Fruit fly (Drosophila melanogaster) whole organism, embryonic: Measurements from ENCODE around the gene CG12995.

Experiments used
- BEAF-32 ChIP-seq: fragments of 200-800 bp; sonication (Bioruptor generic); optimal IDR thresholded peaks from 3 replicates; lab custom pipeline; 2017; ENCODE audit warnings: missing biosample characterization, missing genetic modification characterization, mild to moderate bottlenecking, moderate library complexity, missing genetic modification reagents
- Bteb2 ChIP-seq: fragments of 200-800 bp; sonication (Bioruptor generic); optimal IDR thresholded peaks from 2 replicates; lab custom pipeline; 2016; ENCODE audit warnings: missing biosample characterization, missing genetic modification characterization
- CG10267 ChIP-seq: fragments of 200-800 bp; sonication (Bioruptor generic); optimal IDR thresholded peaks from 2 replicates; lab custom pipeline; 2018; ENCODE audit warnings: missing biosample characterization, mild to moderate bottlenecking, missing genetic modification characterization, moderate library complexity
- CG11093 ChIP-seq: fragments of 200-800 bp; sonication (Bioruptor generic); IDR thresholded peaks from 3 replicates; pipeline ENCODE4 v1.3.6; 2022; ENCODE audit warnings: missing biosample characterization, missing genetic modification characterization
- CG12659 ChIP-seq: fragments of 200-800 bp; sonication (Bioruptor generic); optimal IDR thresholded peaks from 3 replicates; lab custom pipeline; 2017; ENCODE audit warnings: mild to moderate bottlenecking, missing biosample characterization, missing genetic modification reagents, missing genetic modification characterization
- CG13424 ChIP-seq: fragments of 200-800 bp; sonication (Bioruptor generic); optimal IDR thresholded peaks from 2 replicates; lab custom pipeline; 2019; ENCODE audit warnings: missing biosample characterization, mild to moderate bottlenecking, missing genetic modification characterization, moderate library complexity
- CG14667 ChIP-seq: fragments of 200-800 bp; sonication (Bioruptor generic); IDR thresholded peaks from 2 replicates; pipeline ENCODE4 v1.3.6; 2022; ENCODE audit warnings: missing biosample characterization, missing genetic modification characterization
- CG16863 ChIP-seq: fragments of 200-800 bp; sonication (Bioruptor generic); optimal IDR thresholded peaks from 3 replicates; lab custom pipeline; 2016; ENCODE audit warnings: missing biosample characterization, missing genetic modification characterization
- CG17186 ChIP-seq: fragments of 200-800 bp; sonication (Bioruptor generic); optimal IDR thresholded peaks from 3 replicates; lab custom pipeline; 2017; ENCODE audit warnings: missing biosample characterization, missing genetic modification reagents, missing genetic modification characterization
- CG18476 ChIP-seq: fragments of 200-800 bp; sonication (Bioruptor generic); optimal IDR thresholded peaks from 2 replicates; lab custom pipeline; 2016; ENCODE audit warnings: missing biosample characterization, mild to moderate bottlenecking, missing genetic modification characterization
- CG2116 ChIP-seq: fragments of 200-800 bp; sonication (Bioruptor generic); optimal IDR thresholded peaks from 3 replicates; lab custom pipeline; 2018; ENCODE audit warnings: missing biosample characterization, mild to moderate bottlenecking, missing genetic modification characterization
- CG2712 ChIP-seq: fragments of 200-800 bp; optimal IDR thresholded peaks from 3 replicates; lab custom pipeline; 2019; ENCODE audit warnings: missing biosample characterization, mild to moderate bottlenecking, missing genetic modification characterization, moderate library complexity
- CG31365 ChIP-seq: fragments of 200-800 bp; sonication (Bioruptor generic); optimal IDR thresholded peaks from 2 replicates; lab custom pipeline; 2018; ENCODE audit warnings: missing biosample characterization, mild to moderate bottlenecking, missing genetic modification characterization
- CG32767 ChIP-seq: fragments of 200-800 bp; sonication (Bioruptor generic); IDR thresholded peaks from 2 replicates; pipeline ENCODE4 v1.3.6; 2022; ENCODE audit warnings: missing biosample characterization, missing genetic modification characterization
- CG6272 ChIP-seq: fragments of 200-800 bp; sonication (Bioruptor generic); IDR thresholded peaks from 2 replicates; pipeline ENCODE4 v1.3.6; 2022; ENCODE audit warnings: missing biosample characterization, missing genetic modification characterization
- CG6854 ChIP-seq: fragments of 200-800 bp; sonication (Bioruptor generic); optimal IDR thresholded peaks from 3 replicates; lab custom pipeline; 2017; ENCODE audit warnings: missing biosample characterization, mild to moderate bottlenecking, missing genetic modification characterization
- CG7963 ChIP-seq: fragments of 200-800 bp; sonication (Bioruptor generic); IDR thresholded peaks from 3 replicates; pipeline ENCODE4 v1.3.6; 2022; ENCODE audit warnings: missing biosample characterization, missing genetic modification characterization; ENCODE audit not compliant: partially characterized antibody
- CG8290 ChIP-seq, 3 experiments: fragments of 200-800 bp; sonication (Bioruptor generic); optimal IDR thresholded peaks; 2 replicates each; lab custom pipeline; 2016 to 2019; ENCODE audit warnings: missing biosample characterization in 3 of 3, missing genetic modification characterization in 3 of 3, mild to moderate bottlenecking in 2 of 3, moderate library complexity in 1 of 3
- Dip3 ChIP-seq: fragments of 200-800 bp; sonication (Bioruptor generic); optimal IDR thresholded peaks from 3 replicates; lab custom pipeline; 2016; ENCODE audit warnings: missing biosample characterization, missing genetic modification characterization
- Ets97D ChIP-seq: fragments of 200-800 bp; sonication (Bioruptor generic); optimal IDR thresholded peaks from 3 replicates; lab custom pipeline; 2016; ENCODE audit warnings: missing biosample characterization, missing genetic modification characterization
- GATAe ChIP-seq: fragments of 200-800 bp; sonication (Bioruptor generic); conservative IDR thresholded peaks from 2 replicates; pipeline ENCODE4 v1.3.6; 2022; ENCODE audit warnings: missing biosample characterization, missing genetic modification characterization
- HLH4C ChIP-seq: fragments of 200-800 bp; sonication (Bioruptor generic); IDR thresholded peaks from 3 replicates; pipeline ENCODE4 v1.3.6; 2022; ENCODE audit warnings: missing biosample characterization, missing genetic modification characterization; ENCODE audit not compliant: partially characterized antibody
- HLHmδ ChIP-seq: fragments of 200-800 bp; sonication (Bioruptor generic); optimal IDR thresholded peaks from 2 replicates; lab custom pipeline; 2018; ENCODE audit warnings: missing biosample characterization, mild to moderate bottlenecking, missing genetic modification characterization, moderate library complexity
- Hsf ChIP-seq: fragments of 200-800 bp; sonication (Bioruptor generic); optimal IDR thresholded peaks from 3 replicates; lab custom pipeline; 2016; ENCODE audit warnings: missing biosample characterization, missing genetic modification characterization
- Side ChIP-seq: fragments of 200-800 bp; sonication (Bioruptor generic); optimal IDR thresholded peaks from 2 replicates; lab custom pipeline; 2016; ENCODE audit warnings: missing biosample characterization, missing genetic modification characterization
- TFAM ChIP-seq: fragments of 200-800 bp; sonication (Bioruptor generic); optimal IDR thresholded peaks from 2 replicates; lab custom pipeline; 2017; ENCODE audit warnings: missing biosample characterization, missing genetic modification characterization, inconsistent platforms
- Trl ChIP-seq, 3 experiments: fragments of >200 bp in 2 of 3; fragments of 200-800 bp in 1 of 3; sonication (Bioruptor generic) in 1 of 3; optimal IDR thresholded peaks; 2 replicates in 1 of 3; 3 replicates in 2 of 3; lab custom pipeline; 2016 to 2017; ENCODE audit warnings: missing biosample characterization in 1 of 3, missing genetic modification characterization in 1 of 3
- amos ChIP-seq: fragments of 200-800 bp; sonication (Bioruptor generic); IDR thresholded peaks from 2 replicates; pipeline ENCODE4 v1.3.6; 2022; ENCODE audit warnings: missing biosample characterization, missing genetic modification characterization; ENCODE audit not compliant: partially characterized antibody
- bcd ChIP-seq: fragments of 200-800 bp; sonication (Bioruptor generic); optimal IDR thresholded peaks from 2 replicates; lab custom pipeline; 2017; ENCODE audit warnings: missing biosample characterization, mild to moderate bottlenecking, missing genetic modification characterization
- cad ChIP-seq: fragments of >200 bp; optimal IDR thresholded peaks from 2 replicates; lab custom pipeline; 2017; ENCODE audit warnings: missing biosample characterization, missing genetic modification characterization
- cas ChIP-seq: fragments of 200-800 bp; sonication (Bioruptor generic); IDR thresholded peaks from 2 replicates; pipeline ENCODE4 v1.3.6; 2022; ENCODE audit warnings: missing biosample characterization, missing genetic modification characterization
- ci ChIP-seq: fragments of 200-800 bp; sonication (Bioruptor generic); IDR thresholded peaks from 3 replicates; pipeline ENCODE4 v1.3.6; 2022; ENCODE audit warnings: missing biosample characterization, missing genetic modification characterization
- da ChIP-seq: fragments of 200-800 bp; sonication (Bioruptor generic); optimal IDR thresholded peaks from 2 replicates; lab custom pipeline; 2016; ENCODE audit warnings: missing biosample characterization, missing genetic modification characterization
- dm ChIP-seq: fragments of 200-800 bp; sonication (Bioruptor generic); optimal IDR thresholded peaks from 3 replicates; lab custom pipeline; 2016; ENCODE audit warnings: missing biosample characterization, missing genetic modification characterization
- en ChIP-seq: fragments of 200-800 bp; sonication (Bioruptor generic); optimal IDR thresholded peaks from 2 replicates; lab custom pipeline; 2016; ENCODE audit warnings: missing biosample characterization, missing genetic modification characterization
- fd3F ChIP-seq: fragments of 200-800 bp; sonication (Bioruptor generic); optimal IDR thresholded peaks from 2 replicates; lab custom pipeline; 2018; ENCODE audit warnings: missing biosample characterization, mild to moderate bottlenecking, missing genetic modification characterization, moderate library complexity
- grn ChIP-seq: fragments of 200-800 bp; sonication (Bioruptor generic); optimal IDR thresholded peaks from 3 replicates; lab custom pipeline; 2017; ENCODE audit warnings: missing biosample characterization, missing genetic modification characterization
- gsb ChIP-seq: fragments of 200-800 bp; sonication (Bioruptor generic); IDR thresholded peaks from 2 replicates; pipeline ENCODE4 v1.3.6; 2022; ENCODE audit warnings: missing biosample characterization, missing genetic modification characterization
- nmo ChIP-seq: fragments of 200-800 bp; sonication (Bioruptor generic); optimal IDR thresholded peaks from 2 replicates; lab custom pipeline; 2018; ENCODE audit warnings: missing biosample characterization, mild to moderate bottlenecking, missing genetic modification characterization, moderate library complexity
- pum ChIP-seq: fragments of 200-800 bp; sonication (Bioruptor generic); optimal IDR thresholded peaks from 2 replicates; lab custom pipeline; 2016; ENCODE audit warnings: missing biosample characterization, missing genetic modification characterization
- tap ChIP-seq: fragments of 200-800 bp; optimal IDR thresholded peaks from 3 replicates; lab custom pipeline; 2019; ENCODE audit warnings: missing biosample characterization, mild to moderate bottlenecking, missing genetic modification characterization, moderate library complexity
- tio ChIP-seq: fragments of 200-800 bp; sonication (Bioruptor generic); optimal IDR thresholded peaks from 2 replicates; lab custom pipeline; 2017; ENCODE audit warnings: missing biosample characterization, missing genetic modification characterization, inconsistent platforms
- trem ChIP-seq: fragments of 200-800 bp; optimal IDR thresholded peaks from 3 replicates; lab custom pipeline; 2019; ENCODE audit warnings: missing biosample characterization, mild to moderate bottlenecking, missing genetic modification characterization, moderate library complexity

The CG12995 gene

dm6 chrX:17249326-17249725 is 39.5 kb upstream of the CG12995 start, which contains the start of gene CG8675 (continued):
- TF ChIP-seq CG10267 (tag; lab: Kevin White, UChicago), result peak; percentile 7
- peak; percentile 21; the same call in 1 of the 2 replicates for TF ChIP-seq amos (GFP tag; lab: Robert Waterston, UW)
- peak; percentile 9 for TF ChIP-seq CG2116 (GFP tag; lab: Kevin White, UChicago)
- TF ChIP-seq CG14667, result no peak
- no peak for TF ChIP-seq da (GFP tag; lab: Kevin White, UChicago)
- TF ChIP-seq Bteb2 (GFP tag; lab: Kevin White, UChicago), result no peak
- TF ChIP-seq BEAF-32 (GFP tag; lab: Kevin White, UChicago), result peak; percentile 33
- TF ChIP-seq CG7963, result no peak
- TF ChIP-seq tio (GFP tag; lab: Kevin White, UChicago), result no peak
- no peak for TF ChIP-seq bcd
- TF ChIP-seq CG32767 (GFP tag; lab: Robert Waterston, UW), result no peak
- no peak for TF ChIP-seq Trl (optimal IDR thresholded peaks at IDR 0.05; lab: Kevin White, UChicago)
- no peak for TF ChIP-seq Trl (GFP tag; optimal IDR thresholded peaks at IDR 0.05; lab: Kevin White, UChicago)
- no peak for TF ChIP-seq CG13424 (tag; lab: Kevin White, UChicago)
- no peak for TF ChIP-seq CG16863 (GFP tag; lab: Kevin White, UChicago)
- TF ChIP-seq CG6272 (GFP tag; lab: Robert Waterston, UW), result no peak
- no peak for TF ChIP-seq CG18476
- TF ChIP-seq HLHmδ (GFP tag; lab: Kevin White, UChicago), result no peak
- TF ChIP-seq CG31365 (tag; lab: Kevin White, UChicago), result no peak
- TF ChIP-seq CG12659 (GFP tag; lab: Kevin White, UChicago), result peak; percentile 2
- no peak for TF ChIP-seq Side (GFP tag; lab: Kevin White, UChicago)
- TF ChIP-seq Dip3 (GFP tag; lab: Kevin White, UChicago), result no peak
- TF ChIP-seq gsb (GFP tag; lab: Robert Waterston, UW), result no peak
- TF ChIP-seq trem (tag; lab: Kevin White, UChicago), result peak; percentile 4
- TF ChIP-seq dm (GFP tag; lab: Kevin White, UChicago), result peak; percentile 67
- no peak for TF ChIP-seq Hsf
- TF ChIP-seq CG17186 (GFP tag; lab: Kevin White, UChicago), result peak; percentile 17
- no peak for TF ChIP-seq TFAM (GFP tag; lab: Kevin White, UChicago)
- peak; percentile 81 for TF ChIP-seq cad (GFP tag; lab: Kevin White, UChicago)
- TF ChIP-seq GATAe (GFP tag; lab: Robert Waterston, UW), result no peak
- no peak for TF ChIP-seq CG11093 (GFP tag; lab: Robert Waterston, UW)
- TF ChIP-seq nmo (GFP tag; lab: Kevin White, UChicago), result peak; percentile 19
- no peak for TF ChIP-seq en (GFP tag; lab: Kevin White, UChicago)
- no peak for TF ChIP-seq tap (tag; lab: Kevin White, UChicago)
- TF ChIP-seq pum (GFP tag; lab: Kevin White, UChicago), result no peak
- TF ChIP-seq fd3F (GFP tag; lab: Kevin White, UChicago), result no peak
- TF ChIP-seq CG2712 (tag; lab: Kevin White, UChicago), result peak; percentile 16
- TF ChIP-seq cas (GFP tag; lab: Robert Waterston, UW), result no peak
- 0 out of 3 replicates have a peak, but pooled peaks have one; percentile 43 for TF ChIP-seq HLH4C
- TF ChIP-seq CG8290 (GFP tag; optimal IDR thresholded peaks at IDR 0.05; lab: Kevin White, UChicago), result no peak
- TF ChIP-seq CG8290 (tag; optimal IDR thresholded peaks at IDR 0.05; lab: Kevin White, UChicago), result peak in 1 of 2 experiments; percentile 48
- no peak for TF ChIP-seq grn (GFP tag; lab: Kevin White, UChicago)
- no peak for TF ChIP-seq ci
- peak; percentile 32 for TF ChIP-seq Ets97D (GFP tag; lab: Kevin White, UChicago)
- peak; percentile 32 for TF ChIP-seq CG6854 (GFP tag; lab: Kevin White, UChicago)
